Worm (Caenorhabditis elegans) whole organism, early embryonic: ENCODE data around the gene C14B1.3.

ENCODE experiments used
- aly-1 ChIP-seq: sonication (generic microtip); optimal IDR thresholded peaks from 2 replicates; lab custom pipeline; 2016; ENCODE audit warnings: missing genetic modification characterization, missing compliant biosample characterization
- ama-1 ChIP-seq: fragments of 150-350 bp; optimal IDR thresholded peaks from 2 replicates; lab custom pipeline; 2014
- ceh-36 ChIP-seq: sonication (generic microtip); optimal IDR thresholded peaks from 2 replicates; lab custom pipeline; 2016; ENCODE audit warnings: missing genetic modification characterization, inconsistent platforms, missing compliant biosample characterization
- ets-7 ChIP-seq: sonication (generic microtip); optimal IDR thresholded peaks from 2 replicates; lab custom pipeline; 2016; ENCODE audit warnings: missing genotype, missing genetic modification characterization, missing compliant biosample characterization
- hmg-4 ChIP-seq: fragments of 200-800 bp; sonication (Bioruptor generic); optimal IDR thresholded peaks from 2 replicates; lab custom pipeline; 2018; ENCODE audit warnings: mild to moderate bottlenecking, missing genetic modification characterization, missing compliant biosample characterization
- pes-1 ChIP-seq: fragments of 200-800 bp; sonication (Bioruptor generic); IDR thresholded peaks from 2 replicates; pipeline ENCODE4 v1.3.6; 2022; ENCODE audit warnings: missing genetic modification reagents, missing genetic modification characterization, missing compliant biosample characterization
- scrt-1 ChIP-seq: fragments of 200-800 bp; sonication (Bioruptor generic); IDR thresholded peaks from 2 replicates; pipeline ENCODE4 v1.3.6; 2022; ENCODE audit warnings: missing genetic modification characterization, missing compliant biosample characterization
- tra-4 ChIP-seq: sonication (generic microtip); optimal IDR thresholded peaks from 2 replicates; lab custom pipeline; 2017; ENCODE audit warnings: missing genetic modification characterization, missing compliant biosample characterization

DNA sequence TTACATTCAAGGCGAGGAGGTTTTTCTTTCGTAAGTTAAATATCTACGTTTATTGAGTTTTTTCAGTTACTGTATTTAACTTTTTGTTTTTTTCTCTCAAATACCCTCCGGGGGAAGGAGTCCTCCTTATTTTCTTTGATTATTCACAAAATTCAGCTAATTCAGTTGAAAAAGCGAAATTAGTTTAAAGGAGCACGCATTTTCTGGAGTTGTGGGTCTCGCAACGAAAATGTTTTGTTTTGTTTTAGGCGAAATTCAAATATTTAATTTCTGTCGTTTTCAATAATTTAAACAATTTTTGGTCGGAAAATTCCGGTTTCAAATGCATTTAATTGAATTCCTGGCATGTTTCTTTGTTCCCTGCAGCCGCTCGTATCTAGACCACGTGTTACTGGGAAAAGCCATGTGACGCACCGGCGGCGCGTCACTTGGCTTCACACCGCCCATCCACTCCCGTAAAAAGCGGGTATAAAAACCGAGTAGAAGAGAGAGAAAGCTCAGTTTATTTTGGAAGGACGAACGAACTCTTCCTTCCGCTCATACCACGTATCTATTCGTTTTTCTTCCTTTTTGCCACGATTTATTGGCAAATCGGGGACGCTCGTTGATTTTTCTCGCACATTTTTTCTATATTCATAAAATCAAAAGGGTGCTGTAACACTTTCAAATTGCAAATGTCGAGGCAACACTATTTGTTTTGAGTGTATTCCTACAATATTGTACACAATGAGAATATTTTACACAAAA, 32.3 kb downstream of the C14B1.3 start:
- TF ChIP-seq pes-1 (no peak), ama-1 (lab: Kevin White, UChicago) (no peak), hmg-4 (GFP tag; lab: Kevin White, UChicago) (no peak), ceh-36 (tag; lab: Kevin White, UChicago) (no peak), tra-4 (tag; lab: Kevin White, UChicago) (no peak), aly-1 (no peak), scrt-1 (GFP tag; lab: Robert Waterston, UW) (no peak), ets-7 (tag; lab: Kevin White, UChicago) (no peak)
